Worm (Caenorhabditis elegans) whole organism, midembryonic: ENCODE results near the gene T19C3.5.

Experiments used
- T22C8.4 ChIP-seq: fragments of 200-800 bp; sonication (Bioruptor generic); IDR thresholded peaks from 2 replicates; pipeline ENCODE4 v1.3.6; 2022; ENCODE audit warnings: missing genetic modification characterization, missing compliant biosample characterization
- cog-1 ChIP-seq: sonication (generic microtip); optimal IDR thresholded peaks from 2 replicates; lab custom pipeline; 2016; ENCODE audit warnings: missing genetic modification characterization, missing compliant biosample characterization
- flt-1 ChIP-seq: fragments of 200-800 bp; sonication (Bioruptor generic); IDR thresholded peaks from 2 replicates; pipeline ENCODE4 v1.3.6; 2022; ENCODE audit warnings: missing genetic modification characterization, missing compliant biosample characterization
- klf-2 ChIP-seq: fragments of 200-800 bp; sonication (Bioruptor generic); conservative IDR thresholded peaks from 2 replicates; pipeline ENCODE4 v1.3.6; 2022; ENCODE audit warnings: missing genetic modification reagents, missing genetic modification characterization, missing compliant biosample characterization
- med-1 ChIP-seq: sonication (generic microtip); optimal IDR thresholded peaks from 2 replicates; lab custom pipeline; 2017; ENCODE audit warnings: missing genetic modification characterization, mild to moderate bottlenecking, missing compliant biosample characterization, antibody characterized with exemption, missing genetic modification reagents; ENCODE audit not compliant: insufficient read depth
- ref-1 ChIP-seq: fragments of 200-800 bp; sonication (Bioruptor generic); conservative IDR thresholded peaks from 2 replicates; pipeline ENCODE4 v1.3.6; 2022; ENCODE audit warnings: missing genetic modification reagents, missing genetic modification characterization, missing compliant biosample characterization
- tab-1 ChIP-seq: fragments of 200-800 bp; sonication (Bioruptor generic); IDR thresholded peaks from 2 replicates; pipeline ENCODE4 v1.3.6; 2022; ENCODE audit warnings: missing genetic modification characterization, missing compliant biosample characterization
- ztf-23 ChIP-seq: fragments of 200-800 bp; sonication (Bioruptor generic); IDR thresholded peaks from 2 replicates; pipeline ENCODE4 v1.3.6; 2022; ENCODE audit warnings: missing genetic modification reagents, missing genetic modification characterization, missing compliant biosample characterization
- ztf-29 ChIP-seq: fragments of 200-800 bp; sonication (Bioruptor generic); IDR thresholded peaks from 2 replicates; pipeline ENCODE4 v1.3.6; 2022; ENCODE audit warnings: missing genetic modification reagents, missing genetic modification characterization, missing compliant biosample characterization

Gene T19C3.5

ce11 chrIII:654365-654764 lies 26.6 kb upstream of the T19C3.5 start:
- TF ChIP-seq ztf-23 (GFP tag; lab: Robert Waterston, UW), result no peak
- TF ChIP-seq ref-1 (GFP tag; lab: Robert Waterston, UW), result no peak
- no peak for TF ChIP-seq ztf-29
- TF ChIP-seq klf-2 (GFP tag; lab: Robert Waterston, UW), result no peak
- TF ChIP-seq T22C8.4 (GFP tag; lab: Robert Waterston, UW), result no peak
- no peak for TF ChIP-seq tab-1 (GFP tag; lab: Robert Waterston, UW)
- no peak for TF ChIP-seq cog-1 (tag; lab: Kevin White, UChicago)
- TF ChIP-seq med-1 (GFP tag; lab: Kevin White, UChicago), result no peak
- no peak for TF ChIP-seq flt-1 (GFP tag; lab: Robert Waterston, UW)

ce11 chrIII:651587-651986 lies 23.8 kb upstream of the T19C3.5 start:
- TF ChIP-seq ref-1 (GFP tag; lab: Robert Waterston, UW) (no peak), tab-1 (GFP tag; lab: Robert Waterston, UW) (no peak), klf-2 (GFP tag; lab: Robert Waterston, UW) (no peak), cog-1 (tag; lab: Kevin White, UChicago) (no peak), flt-1 (GFP tag; lab: Robert Waterston, UW) (no peak), ztf-29 (no peak), T22C8.4 (GFP tag; lab: Robert Waterston, UW) (no peak), ztf-23 (GFP tag; lab: Robert Waterston, UW) (no peak), med-1 (GFP tag; lab: Kevin White, UChicago) (no peak)

ce11 chrIII:650539-650938 lies 22.8 kb upstream of the T19C3.5 start:
- TF ChIP-seq klf-2 (GFP tag; lab: Robert Waterston, UW) (no peak), flt-1 (GFP tag; lab: Robert Waterston, UW) (no peak), ref-1 (GFP tag; lab: Robert Waterston, UW) (no peak), med-1 (GFP tag; lab: Kevin White, UChicago) (no peak), ztf-29 (no peak)

- no peak for TF ChIP-seq med-1 (GFP tag; lab: Kevin White, UChicago)
- no peak for TF ChIP-seq tab-1 (GFP tag; lab: Robert Waterston, UW)
- no peak for TF ChIP-seq ztf-23 (GFP tag; lab: Robert Waterston, UW)
- TF ChIP-seq klf-2 (GFP tag; lab: Robert Waterston, UW), result no peak
- no peak for TF ChIP-seq flt-1 (GFP tag; lab: Robert Waterston, UW)
- TF ChIP-seq cog-1 (tag; lab: Kevin White, UChicago), result no peak
- no peak for TF ChIP-seq ztf-29
- no peak for TF ChIP-seq T22C8.4 (GFP tag; lab: Robert Waterston, UW)
- TF ChIP-seq ref-1 (GFP tag; lab: Robert Waterston, UW), result no peak
These were observed 22.2 kb upstream of the T19C3.5 start for ce11 chrIII:649935-650334.

ce11 chrIII:647248-647647 lies 19.5 kb upstream of the T19C3.5 start:
- TF ChIP-seq cog-1 (tag; lab: Kevin White, UChicago) (no peak), tab-1 (GFP tag; lab: Robert Waterston, UW) (no peak)

ce11 chrIII:646454-646853 lies 18.7 kb upstream of the T19C3.5 start, which contains the start of gene orai-1:
Gene orai-1 (plus strand): TSS chrIII:646754.
- TF ChIP-seq med-1 (GFP tag; lab: Kevin White, UChicago), result no peak
- TF ChIP-seq tab-1 (GFP tag; lab: Robert Waterston, UW), result no peak
- TF ChIP-seq flt-1 (GFP tag; lab: Robert Waterston, UW), result no peak
- no peak for TF ChIP-seq T22C8.4 (GFP tag; lab: Robert Waterston, UW)
- no peak for TF ChIP-seq klf-2 (GFP tag; lab: Robert Waterston, UW)
- TF ChIP-seq ref-1 (GFP tag; lab: Robert Waterston, UW), result no peak
- no peak for TF ChIP-seq ztf-23 (GFP tag; lab: Robert Waterston, UW)
- TF ChIP-seq cog-1 (tag; lab: Kevin White, UChicago), result no peak
- TF ChIP-seq ztf-29, result no peak

- TF ChIP-seq med-1 (GFP tag; lab: Kevin White, UChicago) (no peak), ztf-29 (no peak), cog-1 (tag; lab: Kevin White, UChicago) (no peak), ref-1 (GFP tag; lab: Robert Waterston, UW) (no peak), klf-2 (GFP tag; lab: Robert Waterston, UW) (no peak), tab-1 (GFP tag; lab: Robert Waterston, UW) (no peak), T22C8.4 (GFP tag; lab: Robert Waterston, UW) (no peak), ztf-23 (GFP tag; lab: Robert Waterston, UW) (no peak)
These were observed 16.9 kb upstream of the T19C3.5 start for ce11 chrIII:644660-645059.

- TF ChIP-seq ztf-29 (no peak), flt-1 (GFP tag; lab: Robert Waterston, UW) (no peak), ztf-23 (GFP tag; lab: Robert Waterston, UW) (no peak), klf-2 (GFP tag; lab: Robert Waterston, UW) (no peak), tab-1 (GFP tag; lab: Robert Waterston, UW) (no peak), med-1 (GFP tag; lab: Kevin White, UChicago) (no peak)
These were observed 14.0 kb upstream of the T19C3.5 start, which contains the start of gene W06E11.1 for ce11 chrIII:641759-642158. Gene W06E11.1 (plus strand): TSS chrIII:642059.

ce11 chrIII:640198-640803 lies 12.6 kb upstream of the T19C3.5 start, which contains the start of the genes tag-266 and tag-267:
Gene tag-266 (minus strand): TSS chrIII:640226.
Gene tag-267 (plus strand): TSS chrIII:640790.
- TF ChIP-seq flt-1 (GFP tag; lab: Robert Waterston, UW) (peak; percentile 81; the same call in 1 of the 2 replicates), klf-2 (GFP tag; lab: Robert Waterston, UW) (peak; percentile 74), T22C8.4 (GFP tag; lab: Robert Waterston, UW) (peak; percentile 57; the same call in 1 of the 2 replicates), ztf-29 (no peak), cog-1 (tag; lab: Kevin White, UChicago) (peak; percentile 94), ref-1 (GFP tag; lab: Robert Waterston, UW) (no peak), ztf-23 (GFP tag; lab: Robert Waterston, UW) (peak; percentile 81), med-1 (GFP tag; lab: Kevin White, UChicago) (no peak)
